Fruit fly (Drosophila melanogaster) whole organism, embryonic: ENCODE results near the gene mtTFB2.
A peak's percentile ranks its signal among the peaks of the same experiment; 100 is the strongest.

ENCODE experiments used
- Antp ChIP-seq: fragments of 200-800 bp; sonication (Bioruptor generic); optimal IDR thresholded peaks from 3 replicates; lab custom pipeline; 2016; ENCODE audit warnings: missing biosample characterization, missing genetic modification characterization
- Bdp1 ChIP-seq: fragments of 200-800 bp; sonication (Bioruptor generic); optimal IDR thresholded peaks from 3 replicates; lab custom pipeline; 2016; ENCODE audit warnings: missing biosample characterization, missing genetic modification characterization
- CG10654 ChIP-seq: fragments of 200-800 bp; sonication (Bioruptor generic); optimal IDR thresholded peaks from 2 replicates; lab custom pipeline; 2016; ENCODE audit warnings: missing biosample characterization, missing genetic modification characterization
- CG11398 ChIP-seq: fragments of 200-800 bp; sonication (Bioruptor generic); optimal IDR thresholded peaks from 2 replicates; lab custom pipeline; 2016; ENCODE audit warnings: missing biosample characterization, missing genetic modification characterization
- CG11456 ChIP-seq: fragments of 200-800 bp; sonication (Bioruptor generic); IDR thresholded peaks from 3 replicates; pipeline ENCODE4 v1.3.6; 2022; ENCODE audit warnings: missing biosample characterization, missing genetic modification characterization
- CG11504 ChIP-seq: fragments of 200-800 bp; sonication (Bioruptor generic); optimal IDR thresholded peaks from 3 replicates; lab custom pipeline; 2019; ENCODE audit warnings: missing biosample characterization, mild to moderate bottlenecking, missing genetic modification characterization, moderate library complexity
- CG17568 ChIP-seq: fragments of 200-800 bp; sonication (Bioruptor generic); optimal IDR thresholded peaks from 2 replicates; lab custom pipeline; 2018; ENCODE audit warnings: missing biosample characterization, mild to moderate bottlenecking, missing genetic modification characterization, moderate library complexity
- CG18262 ChIP-seq: fragments of 200-800 bp; optimal IDR thresholded peaks from 3 replicates; lab custom pipeline; 2019; ENCODE audit warnings: missing biosample characterization, mild to moderate bottlenecking, missing genetic modification characterization, moderate library complexity
- CG2129 ChIP-seq: fragments of 200-800 bp; sonication (Bioruptor generic); IDR thresholded peaks from 2 replicates; pipeline ENCODE4 v1.3.6; 2022; ENCODE audit warnings: missing biosample characterization, missing genetic modification characterization; ENCODE audit not compliant: partially characterized antibody
- CG31224 ChIP-seq: fragments of 200-800 bp; sonication (Bioruptor generic); IDR thresholded peaks from 2 replicates; pipeline ENCODE4 v1.3.6; 2022; ENCODE audit warnings: missing biosample characterization, missing genetic modification characterization
- CG34422 ChIP-seq: fragments of 200-800 bp; sonication (Bioruptor generic); IDR thresholded peaks from 3 replicates; pipeline ENCODE4 v1.3.6; 2022; ENCODE audit warnings: missing biosample characterization, missing genetic modification characterization
- CG3847 ChIP-seq: fragments of 200-800 bp; sonication (Bioruptor generic); IDR thresholded peaks from 2 replicates; pipeline ENCODE4 v1.3.6; 2022; ENCODE audit warnings: missing biosample characterization, missing genetic modification characterization
- CG43689 ChIP-seq: fragments of 200-800 bp; sonication (Bioruptor generic); IDR thresholded peaks from 2 replicates; pipeline ENCODE4 v1.3.6; 2022; ENCODE audit warnings: missing biosample characterization, missing genetic modification characterization
- CG4854 ChIP-seq: fragments of 200-800 bp; sonication (Bioruptor generic); optimal IDR thresholded peaks from 2 replicates; lab custom pipeline; 2016; ENCODE audit warnings: missing biosample characterization, missing genetic modification characterization, inconsistent platforms
- CG6175 ChIP-seq: fragments of 200-800 bp; sonication (Bioruptor generic); IDR thresholded peaks from 3 replicates; pipeline ENCODE4 v1.3.6; 2022; ENCODE audit warnings: missing biosample characterization, missing genetic modification characterization
- CG7372 ChIP-seq: fragments of 200-800 bp; sonication (Bioruptor generic); IDR thresholded peaks from 2 replicates; pipeline ENCODE4 v1.3.6; 2022; ENCODE audit warnings: missing biosample characterization, missing genetic modification characterization
- CG8765 ChIP-seq: fragments of 200-800 bp; sonication (Bioruptor generic); IDR thresholded peaks from 2 replicates; pipeline ENCODE4 v1.3.6; 2022; ENCODE audit warnings: missing biosample characterization, missing genetic modification characterization
- CG8924 ChIP-seq: fragments of 200-800 bp; optimal IDR thresholded peaks from 3 replicates; lab custom pipeline; 2019; ENCODE audit warnings: missing biosample characterization, mild to moderate bottlenecking, missing genetic modification characterization, moderate library complexity
- CG9727 ChIP-seq: fragments of 200-800 bp; sonication (Bioruptor generic); optimal IDR thresholded peaks from 3 replicates; lab custom pipeline; 2017; ENCODE audit warnings: missing biosample characterization, mild to moderate bottlenecking, missing genetic modification characterization
- CoRest ChIP-seq: fragments of 200-800 bp; sonication (Bioruptor generic); optimal IDR thresholded peaks from 3 replicates; lab custom pipeline; 2018; ENCODE audit warnings: missing biosample characterization, mild to moderate bottlenecking, missing genetic modification characterization, moderate library complexity
- Dip2 ChIP-seq: fragments of 200-800 bp; sonication (Bioruptor generic); IDR thresholded peaks from 2 replicates; pipeline ENCODE4 v1.3.6; 2022; ENCODE audit warnings: missing biosample characterization, missing genetic modification characterization
- Dll ChIP-seq: fragments of 200-800 bp; sonication (Bioruptor generic); IDR thresholded peaks from 4 replicates; pipeline ENCODE4 v1.3.6; 2022; ENCODE audit warnings: missing biosample characterization, missing genetic modification characterization; ENCODE audit not compliant: partially characterized antibody
- Doc3 ChIP-seq: fragments of 200-800 bp; sonication (Bioruptor generic); IDR thresholded peaks from 3 replicates; pipeline ENCODE4 v1.3.6; 2022; ENCODE audit warnings: missing biosample characterization, missing genetic modification characterization; ENCODE audit not compliant: partially characterized antibody
- Eip74EF ChIP-seq, 2 experiments: fragments of 200-800 bp in 1 of 2; fragments of >200 bp in 1 of 2; sonication (Bioruptor generic) in 1 of 2; optimal IDR thresholded peaks; 2 replicates each; lab custom pipeline; 2017 to 2019; ENCODE audit warnings: missing biosample characterization in 2 of 2, missing genetic modification characterization in 2 of 2, mild to moderate bottlenecking in 1 of 2, moderate library complexity in 1 of 2
- Med ChIP-seq: fragments of 200-800 bp; sonication (Bioruptor generic); peaks from one replicate; lab custom pipeline; 2016; ENCODE audit warnings: missing biosample characterization, missing genetic modification characterization, mild to moderate bottlenecking, inconsistent platforms, moderate library complexity
- Poxn ChIP-seq: fragments of 200-800 bp; sonication (Bioruptor generic); IDR thresholded peaks from 2 replicates; pipeline ENCODE4 v1.3.6; 2022; ENCODE audit warnings: missing biosample characterization, missing genetic modification characterization
- Ptx1 ChIP-seq: fragments of 200-800 bp; sonication (Bioruptor generic); IDR thresholded peaks from 2 replicates; pipeline ENCODE4 v1.3.6; 2022; ENCODE audit warnings: missing biosample characterization, missing genetic modification characterization
- Taf1 ChIP-seq: fragments of 200-800 bp; sonication (Bioruptor generic); IDR thresholded peaks from 2 replicates; pipeline ENCODE4 v1.3.6; 2022; ENCODE audit warnings: missing biosample characterization, missing genetic modification characterization
- abd-A ChIP-seq: fragments of 200-800 bp; sonication (Bioruptor generic); optimal IDR thresholded peaks from 3 replicates; lab custom pipeline; 2019; ENCODE audit warnings: missing biosample characterization, mild to moderate bottlenecking, missing genetic modification characterization, moderate library complexity
- ase ChIP-seq: fragments of 200-800 bp; sonication (Bioruptor generic); IDR thresholded peaks from 3 replicates; pipeline ENCODE4 v1.3.6; 2022; ENCODE audit warnings: missing biosample characterization, missing genetic modification characterization
- ash1 ChIP-seq: fragments of 200-800 bp; sonication (Bioruptor generic); optimal IDR thresholded peaks from 2 replicates; lab custom pipeline; 2018; ENCODE audit warnings: missing biosample characterization, mild to moderate bottlenecking, missing genetic modification characterization
- chn ChIP-seq: fragments of 200-800 bp; sonication (Bioruptor generic); optimal IDR thresholded peaks from 2 replicates; lab custom pipeline; 2016; ENCODE audit warnings: missing biosample characterization, missing genetic modification characterization
- disco-r ChIP-seq: fragments of 200-800 bp; sonication (Bioruptor generic); optimal IDR thresholded peaks from 2 replicates; lab custom pipeline; 2016; ENCODE audit warnings: missing biosample characterization, missing genetic modification characterization
- dmrt11E ChIP-seq: fragments of 200-800 bp; sonication (Bioruptor generic); optimal IDR thresholded peaks from 3 replicates; lab custom pipeline; 2018; ENCODE audit warnings: missing biosample characterization, mild to moderate bottlenecking, missing genetic modification characterization, moderate library complexity
- en ChIP-seq: fragments of 200-800 bp; sonication (Bioruptor generic); optimal IDR thresholded peaks from 2 replicates; lab custom pipeline; 2016; ENCODE audit warnings: missing biosample characterization, missing genetic modification characterization
- fd64A ChIP-seq: fragments of 200-800 bp; sonication (Bioruptor generic); optimal IDR thresholded peaks from 3 replicates; lab custom pipeline; 2018; ENCODE audit warnings: missing biosample characterization, mild to moderate bottlenecking, missing genetic modification characterization
- fru ChIP-seq: fragments of >200 bp; optimal IDR thresholded peaks from 2 replicates; lab custom pipeline; 2017
- gfzf ChIP-seq: fragments of 200-800 bp; sonication (Bioruptor generic); optimal IDR thresholded peaks from 2 replicates; lab custom pipeline; 2016; ENCODE audit warnings: missing biosample characterization, mild to moderate bottlenecking, missing genetic modification characterization, moderate library complexity
- kay ChIP-seq: fragments of 200-800 bp; sonication (Bioruptor generic); optimal IDR thresholded peaks from 2 replicates; lab custom pipeline; 2016; ENCODE audit warnings: missing biosample characterization, missing genetic modification characterization
- knrl ChIP-seq: fragments of 200-800 bp; sonication (Bioruptor generic); IDR thresholded peaks from 3 replicates; pipeline ENCODE4 v1.3.6; 2022; ENCODE audit warnings: missing biosample characterization, missing genetic modification characterization; ENCODE audit not compliant: partially characterized antibody
- lola ChIP-seq, 3 experiments: fragments of >200 bp in 2 of 3; fragments of 200-800 bp in 1 of 3; sonication (Bioruptor generic) in 1 of 3; optimal IDR thresholded peaks; 2 replicates each; lab custom pipeline; 2017 to 2019; ENCODE audit warnings: missing biosample characterization in 3 of 3, missing genetic modification characterization in 3 of 3, mild to moderate bottlenecking in 1 of 3, moderate library complexity in 1 of 3
- mam ChIP-seq: fragments of 200-800 bp; sonication (Bioruptor generic); optimal IDR thresholded peaks from 3 replicates; lab custom pipeline; 2016; ENCODE audit warnings: missing biosample characterization, missing genetic modification characterization
- odd ChIP-seq: fragments of 200-800 bp; sonication (Bioruptor generic); optimal IDR thresholded peaks from 2 replicates; lab custom pipeline; 2017; ENCODE audit warnings: missing biosample characterization, mild to moderate bottlenecking, missing genetic modification characterization
- peb ChIP-seq: fragments of 200-800 bp; sonication (Bioruptor generic); IDR thresholded peaks from 2 replicates; pipeline ENCODE4 v1.3.6; 2022; ENCODE audit warnings: missing biosample characterization, missing genetic modification characterization
- pnt ChIP-seq: fragments of 200-800 bp; sonication (Bioruptor generic); optimal IDR thresholded peaks from 3 replicates; lab custom pipeline; 2016; ENCODE audit warnings: missing biosample characterization, missing genetic modification characterization
- sd ChIP-seq: fragments of 200-800 bp; sonication (Bioruptor generic); optimal IDR thresholded peaks from 3 replicates; lab custom pipeline; 2018; ENCODE audit warnings: missing biosample characterization, mild to moderate bottlenecking, missing genetic modification characterization, moderate library complexity
- seq ChIP-seq: fragments of 200-800 bp; sonication (Bioruptor generic); IDR thresholded peaks from 2 replicates; pipeline ENCODE4 v1.3.6; 2022; ENCODE audit warnings: missing biosample characterization, missing genetic modification characterization
- ttk ChIP-seq: fragments of 200-800 bp; sonication (Bioruptor generic); IDR thresholded peaks from 2 replicates; pipeline ENCODE4 v2.1.2; 2022; ENCODE audit warnings: missing biosample characterization, missing genetic modification characterization
- unpg ChIP-seq: fragments of 200-800 bp; sonication (Bioruptor generic); optimal IDR thresholded peaks from 3 replicates; lab custom pipeline; 2018; ENCODE audit warnings: missing biosample characterization, mild to moderate bottlenecking, missing genetic modification characterization, moderate library complexity

Gene mtTFB2

dm6 chr3R:10087206-10087927, 42.0 kb downstream of the mtTFB2 start (continued):
- TF ChIP-seq fd64A, result no peak
- TF ChIP-seq Antp (GFP tag; lab: Kevin White, UChicago), result peak; percentile 78
- TF ChIP-seq CG7372 (GFP tag; lab: Robert Waterston, UW), result peak; percentile 45; the same call in 1 of the 2 replicates
- peak; percentile 39 for TF ChIP-seq disco-r (GFP tag; lab: Kevin White, UChicago)
- 0 out of 3 replicates have a peak, but pooled peaks have one; percentile 32 for TF ChIP-seq CG6175 (GFP tag; lab: Robert Waterston, UW)
- TF ChIP-seq Ptx1, result peak; percentile 75
- TF ChIP-seq CG34422 (GFP tag; lab: Robert Waterston, UW), result peak; percentile 80; the same call in 2 of the 3 replicates
- TF ChIP-seq CG17568 (GFP tag; lab: Kevin White, UChicago), result peak; percentile 52
- TF ChIP-seq ash1 (GFP tag; lab: Kevin White, UChicago), result no peak
- TF ChIP-seq CG9727 (GFP tag; lab: Kevin White, UChicago), result peak; percentile 70
- no peak for TF ChIP-seq CG2129 (GFP tag; lab: Robert Waterston, UW)
- TF ChIP-seq gfzf (GFP tag; lab: Kevin White, UChicago), result no peak
- TF ChIP-seq ttk (GFP tag; lab: Robert Waterston, UW), result peak; percentile 62
- peak; percentile 52 for TF ChIP-seq chn
- 0 out of 2 replicates have a peak, but pooled peaks have one; percentile 13 for TF ChIP-seq CG43689
- peak; percentile 66 for TF ChIP-seq CoRest (tag; lab: Kevin White, UChicago)
- no peak for TF ChIP-seq Dll (GFP tag; lab: Robert Waterston, UW)
- no peak for TF ChIP-seq lola (GFP tag; optimal IDR thresholded peaks at IDR 0.05; lab: Kevin White, UChicago)
- peak; percentile 35 for TF ChIP-seq CG8924 (tag; lab: Kevin White, UChicago)
- TF ChIP-seq Med (GFP tag; lab: Kevin White, UChicago), result peak; percentile 96
- peak; percentile 68 for TF ChIP-seq sd (tag; lab: Kevin White, UChicago)
- peak; percentile 56 for TF ChIP-seq unpg (GFP tag; lab: Kevin White, UChicago)
- peak; percentile 51 for TF ChIP-seq CG11398 (GFP tag; lab: Kevin White, UChicago)
- TF ChIP-seq knrl (GFP tag; lab: Robert Waterston, UW), result 0 out of 3 replicates have a peak, but pooled peaks have one; percentile 16
- TF ChIP-seq CG31224 (GFP tag; lab: Robert Waterston, UW), result peak; percentile 32; the same call in 1 of the 2 replicates
- TF ChIP-seq Eip74EF (GFP tag; optimal IDR thresholded peaks at IDR 0.05; lab: Kevin White, UChicago), result peak in 1 of 2 experiments; percentile 96
- peak; percentile 78 for TF ChIP-seq CG11456 (GFP tag; lab: Robert Waterston, UW)
- TF ChIP-seq CG3847 (GFP tag; lab: Robert Waterston, UW), result peak; percentile 51
- TF ChIP-seq CG4854, result peak; percentile 45
- no peak for TF ChIP-seq odd (GFP tag; lab: Kevin White, UChicago)
- no peak for TF ChIP-seq fru (lab: Kevin White, UChicago)
- TF ChIP-seq pnt (GFP tag; lab: Kevin White, UChicago), result peak; percentile 66
- peak; percentile 63; the same call in 1 of the 2 replicates for TF ChIP-seq Taf1 (GFP tag; lab: Robert Waterston, UW)
- TF ChIP-seq CG11504, result peak; percentile 67
- peak; percentile 19 for TF ChIP-seq dmrt11E
- no peak for TF ChIP-seq Dip2 (GFP tag; lab: Robert Waterston, UW)
- peak; percentile 57; the same call in 1 of the 2 replicates for TF ChIP-seq CG8765 (GFP tag; lab: Robert Waterston, UW)
- peak; percentile 62 for TF ChIP-seq CG10654 (GFP tag; lab: Kevin White, UChicago)
- TF ChIP-seq kay (GFP tag; lab: Kevin White, UChicago), result peak; percentile 6
- TF ChIP-seq seq (GFP tag; lab: Robert Waterston, UW), result peak; percentile 76
- TF ChIP-seq Poxn, result no peak
- peak; percentile 63 for TF ChIP-seq Bdp1
- TF ChIP-seq Doc3, result no peak
- peak; percentile 64; the same call in 1 of the 3 replicates for TF ChIP-seq ase (GFP tag; lab: Robert Waterston, UW)
- TF ChIP-seq en, result no peak
- TF ChIP-seq peb (GFP tag; lab: Robert Waterston, UW), result 0 out of 2 replicates have a peak, but pooled peaks have one; percentile 11
- TF ChIP-seq mam (GFP tag; lab: Kevin White, UChicago), result peak; percentile 78
- TF ChIP-seq abd-A (tag; lab: Kevin White, UChicago), result peak; percentile 87
- peak; percentile 24 for TF ChIP-seq CG18262 (tag; lab: Kevin White, UChicago)
